Fruit fly (Drosophila melanogaster): Measurements from ENCODE around the gene Droj2.
A peak's percentile ranks its signal among the peaks of the same experiment; 100 is the strongest.

The Droj2 gene

DNA sequence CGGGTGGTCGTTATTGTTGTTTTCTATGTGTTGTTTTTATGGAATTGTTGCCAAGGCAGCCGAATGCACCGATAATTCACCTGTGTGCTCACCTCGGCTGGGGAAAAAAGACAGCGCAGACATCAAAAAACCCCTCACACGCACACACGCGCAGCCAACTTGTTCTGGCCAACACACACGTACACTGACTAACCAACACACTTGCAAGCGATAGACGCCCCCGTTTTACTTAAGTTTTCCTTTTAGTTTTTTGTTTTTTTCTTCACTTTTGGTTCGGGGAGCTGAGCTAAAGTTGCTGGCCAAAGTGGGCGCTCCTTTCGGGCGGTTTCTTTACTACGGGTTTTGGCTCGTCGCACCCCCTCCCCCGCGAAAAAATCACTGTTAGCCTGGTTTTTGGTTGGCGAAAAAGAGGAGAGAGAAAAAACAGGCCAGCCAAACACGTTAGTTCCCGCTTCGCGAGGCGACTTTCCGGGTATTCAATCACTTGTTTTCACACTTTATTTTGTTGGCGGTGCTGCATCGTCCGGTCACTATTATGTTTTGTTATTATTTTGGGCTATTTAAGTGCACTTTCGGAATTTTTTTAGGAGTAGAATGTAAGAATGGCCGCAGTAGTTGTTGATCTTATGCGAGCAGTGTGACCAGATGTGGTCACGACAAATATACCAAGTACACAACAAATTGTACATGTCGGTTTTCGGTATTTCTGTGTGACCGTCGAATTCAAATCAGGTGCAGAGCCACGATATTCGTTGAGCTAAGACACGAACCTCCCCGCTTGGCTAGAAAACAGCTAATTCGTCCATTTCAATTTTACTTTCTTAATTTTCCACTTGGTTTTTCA lies 52.6 kb downstream of the Droj2 start, which contains the start of gene yrt:
Gene yrt, minus strand, starts transcription at position 660 of the 844 bp plus-strand sequence.
- TF ChIP-seq zen (tag; optimal IDR thresholded peaks at IDR 0.05), result peak; percentile 25
- no peak for TF ChIP-seq CG7963 (GFP tag; IDR thresholded peaks at IDR 0.05; ENCODE audit: partially characterized antibody)
- peak; percentile 59 for TF ChIP-seq E2f2 (GFP tag; IDR thresholded peaks at IDR 0.05)
- 0 out of 2 replicates have a peak, but pooled peaks have one; percentile 3 for TF ChIP-seq crol (GFP tag; IDR thresholded peaks at IDR 0.05)
- peak; percentile 30; the same call in 1 of the 2 replicates for TF ChIP-seq Bgb (GFP tag; IDR thresholded peaks at IDR 0.05; ENCODE audit: partially characterized antibody)
- TF ChIP-seq CG12659 (GFP tag; optimal IDR thresholded peaks at IDR 0.05), result peak; percentile 59
- no peak for TF ChIP-seq bowl (GFP tag; IDR thresholded peaks at IDR 0.05)
- 0 out of 4 replicates have a peak, but pooled peaks have one; percentile 42 for TF ChIP-seq Dll (GFP tag; IDR thresholded peaks at IDR 0.05; ENCODE audit: partially characterized antibody)
- TF ChIP-seq CG10267 (tag; optimal IDR thresholded peaks at IDR 0.05), result peak; percentile 35
- TF ChIP-seq ci (GFP tag; IDR thresholded peaks at IDR 0.05), result 0 out of 3 replicates have a peak, but pooled peaks have one; percentile 10
- no peak for TF ChIP-seq kay (GFP tag; optimal IDR thresholded peaks at IDR 0.05)
- TF ChIP-seq gro (GFP tag; optimal IDR thresholded peaks at IDR 0.05), result peak; percentile 9
- TF ChIP-seq Jarid2 (GFP tag; optimal IDR thresholded peaks at IDR 0.05), result peak; percentile 50
- TF ChIP-seq BEAF-32 (GFP tag; optimal IDR thresholded peaks at IDR 0.05), result peak; percentile 38
- peak; percentile 53 for TF ChIP-seq row (GFP tag; IDR thresholded peaks at IDR 0.05)
- TF ChIP-seq HmgZ (tag; optimal IDR thresholded peaks at IDR 0.05), result peak; percentile 32
- peak; percentile 48 for TF ChIP-seq CG4617 (GFP tag; optimal IDR thresholded peaks at IDR 0.05; ENCODE audit: borderline replicate concordance)
- TF ChIP-seq Pdp1 (GFP tag; optimal IDR thresholded peaks at IDR 0.05), result peak in 1 of 2 experiments; percentile 48
- peak; percentile 15 for TF ChIP-seq CoRest (tag; optimal IDR thresholded peaks at IDR 0.05)
- TF ChIP-seq CG15696 (tag; optimal IDR thresholded peaks at IDR 0.05), result peak; percentile 13
- peak; percentile 81 for TF ChIP-seq pita (GFP tag; optimal IDR thresholded peaks at IDR 0.05)
- TF ChIP-seq CG7745 (tag; optimal IDR thresholded peaks at IDR 0.05), result peak; percentile 94
- TF ChIP-seq maf-S (GFP tag; optimal IDR thresholded peaks at IDR 0.05), result no peak
- peak; percentile 48 for TF ChIP-seq vvl (GFP tag; IDR thresholded peaks at IDR 0.05)
- 0 out of 2 replicates have a peak, but pooled peaks have one; percentile 12 for TF ChIP-seq unc-4 (GFP tag; IDR thresholded peaks at IDR 0.05; ENCODE audit: partially characterized antibody)
- TF ChIP-seq CG15601 (tag; optimal IDR thresholded peaks at IDR 0.05), result peak; percentile 58
- peak; percentile 82 for TF ChIP-seq cg (GFP tag; optimal IDR thresholded peaks at IDR 0.05)
- peak; percentile 95 for TF ChIP-seq CG9797 (GFP tag; optimal IDR thresholded peaks at IDR 0.05)
- 0 out of 3 replicates have a peak, but pooled peaks have one; percentile 14 for TF ChIP-seq CG16813 (GFP tag; IDR thresholded peaks at IDR 0.05; ENCODE audit: partially characterized antibody)
- peak in 1 of 2 experiments; percentile 68 for TF ChIP-seq insv (GFP tag; optimal IDR thresholded peaks at IDR 0.05)
- peak; percentile 44 for TF ChIP-seq CG13287 (GFP tag; IDR thresholded peaks at IDR 0.05; ENCODE audit: partially characterized antibody)
- TF ChIP-seq gem (tag; optimal IDR thresholded peaks at IDR 0.05), result no peak
- TF ChIP-seq amos (GFP tag; IDR thresholded peaks at IDR 0.05; ENCODE audit: partially characterized antibody), result peak; percentile 20; the same call in 1 of the 2 replicates
- peak; percentile 28 for TF ChIP-seq kni (GFP tag; optimal IDR thresholded peaks at IDR 0.05)
- TF ChIP-seq gfzf (GFP tag; optimal IDR thresholded peaks at IDR 0.05), result peak; percentile 96
- no peak for TF ChIP-seq en (GFP tag; optimal IDR thresholded peaks at IDR 0.05)
- TF ChIP-seq sr (GFP tag; IDR thresholded peaks at IDR 0.05), result no peak
- TF ChIP-seq CG12391 (tag; optimal IDR thresholded peaks at IDR 0.05), result peak; percentile 19
- no peak for TF ChIP-seq CG42726 (GFP tag; IDR thresholded peaks at IDR 0.05; ENCODE audit: partially characterized antibody)
- TF ChIP-seq trem (tag; optimal IDR thresholded peaks at IDR 0.05), result peak; percentile 69
- TF ChIP-seq stwl (tag; optimal IDR thresholded peaks at IDR 0.05), result peak; percentile 68
- TF ChIP-seq CG2712 (tag; optimal IDR thresholded peaks at IDR 0.05), result peak; percentile 28
- peak; percentile 77 for TF ChIP-seq CTCF (GFP tag; optimal IDR thresholded peaks at IDR 0.05)
- peak; percentile 41 for TF ChIP-seq CG33213 (GFP tag; optimal IDR thresholded peaks at IDR 0.05)
- 0 out of 3 replicates have a peak, but pooled peaks have one; percentile 21 for TF ChIP-seq so (GFP tag; IDR thresholded peaks at IDR 0.05)
- TF ChIP-seq CHES-1-like (GFP tag; optimal IDR thresholded peaks at IDR 0.05), result peak; percentile 33
